Worm (Caenorhabditis elegans) whole organism, midembryonic: ENCODE measurements around the gene glb-27.

ENCODE experiments used
- T22C8.4 ChIP-seq: fragments of 200-800 bp; sonication (Bioruptor generic); IDR thresholded peaks from 2 replicates; pipeline ENCODE4 v1.3.6; 2022; ENCODE audit warnings: missing genetic modification characterization, missing compliant biosample characterization
- cog-1 ChIP-seq: sonication (generic microtip); optimal IDR thresholded peaks from 2 replicates; lab custom pipeline; 2016; ENCODE audit warnings: missing genetic modification characterization, missing compliant biosample characterization
- flt-1 ChIP-seq: fragments of 200-800 bp; sonication (Bioruptor generic); IDR thresholded peaks from 2 replicates; pipeline ENCODE4 v1.3.6; 2022; ENCODE audit warnings: missing genetic modification characterization, missing compliant biosample characterization
- med-1 ChIP-seq: sonication (generic microtip); optimal IDR thresholded peaks from 2 replicates; lab custom pipeline; 2017; ENCODE audit warnings: missing genetic modification characterization, mild to moderate bottlenecking, missing compliant biosample characterization, antibody characterized with exemption, missing genetic modification reagents; ENCODE audit not compliant: insufficient read depth
- ref-1 ChIP-seq: fragments of 200-800 bp; sonication (Bioruptor generic); conservative IDR thresholded peaks from 2 replicates; pipeline ENCODE4 v1.3.6; 2022; ENCODE audit warnings: missing genetic modification reagents, missing genetic modification characterization, missing compliant biosample characterization
- tab-1 ChIP-seq: fragments of 200-800 bp; sonication (Bioruptor generic); IDR thresholded peaks from 2 replicates; pipeline ENCODE4 v1.3.6; 2022; ENCODE audit warnings: missing genetic modification characterization, missing compliant biosample characterization
- ztf-23 ChIP-seq: fragments of 200-800 bp; sonication (Bioruptor generic); IDR thresholded peaks from 2 replicates; pipeline ENCODE4 v1.3.6; 2022; ENCODE audit warnings: missing genetic modification reagents, missing genetic modification characterization, missing compliant biosample characterization
- ztf-29 ChIP-seq: fragments of 200-800 bp; sonication (Bioruptor generic); IDR thresholded peaks from 2 replicates; pipeline ENCODE4 v1.3.6; 2022; ENCODE audit warnings: missing genetic modification reagents, missing genetic modification characterization, missing compliant biosample characterization

DNA sequence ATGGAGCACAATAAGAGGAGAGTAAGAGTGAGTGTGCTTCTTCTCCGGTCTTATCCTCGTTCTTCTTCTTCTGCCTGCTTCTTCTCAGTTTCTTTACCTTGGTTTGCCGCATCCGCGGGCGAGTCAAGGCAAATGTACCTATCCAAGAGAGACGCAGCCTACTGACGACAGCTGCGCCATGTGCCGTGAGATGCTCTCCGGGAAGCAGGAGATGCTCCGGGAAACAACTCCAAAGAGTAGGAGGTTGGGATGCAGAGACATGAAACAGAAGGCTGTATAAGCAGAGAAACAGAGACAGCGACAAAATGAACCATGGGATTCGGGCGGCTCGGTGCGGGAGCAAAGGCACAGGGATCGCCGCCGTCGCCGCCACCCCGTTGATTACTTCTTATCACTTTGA, 57.0 kb downstream of the glb-27 start:
- no peak for TF ChIP-seq cog-1 (tag; lab: Kevin White, UChicago)
- no peak for TF ChIP-seq ztf-29 (GFP tag; lab: Robert Waterston, UW)
- no peak for TF ChIP-seq T22C8.4 (GFP tag; lab: Robert Waterston, UW)
- no peak for TF ChIP-seq med-1 (GFP tag; lab: Kevin White, UChicago)
- TF ChIP-seq ref-1 = no peak
- TF ChIP-seq tab-1 = no peak
- TF ChIP-seq flt-1 (GFP tag; lab: Robert Waterston, UW) = 0 out of 2 replicates have a peak, but pooled peaks have one; percentile 47
- TF ChIP-seq ztf-23 (GFP tag; lab: Robert Waterston, UW) = no peak
